Fruit fly (Drosophila melanogaster): ENCODE results near the gene gnu.
A peak's percentile ranks its signal among the peaks of the same experiment; 100 is the strongest.

dm6 chr3L:14783363-14783627, 19.9 kb downstream of the gnu start:
- TF ChIP-seq CG7045 (GFP tag; optimal IDR thresholded peaks at IDR 0.05) = no peak
- no peak for TF ChIP-seq Clk (GFP tag; optimal IDR thresholded peaks at IDR 0.05)
- TF ChIP-seq Hr96 (GFP tag; optimal IDR thresholded peaks at IDR 0.05) = no peak
- peak; percentile 79 for TF ChIP-seq cic (GFP tag; optimal IDR thresholded peaks at IDR 0.05)
- no peak for TF ChIP-seq bab1 (GFP tag; optimal IDR thresholded peaks at IDR 0.05)
- no peak for TF ChIP-seq CG1620 (GFP tag; optimal IDR thresholded peaks at IDR 0.05)
- TF ChIP-seq pad (GFP tag; optimal IDR thresholded peaks at IDR 0.05) = no peak
- TF ChIP-seq CG11617 (GFP tag; optimal IDR thresholded peaks at IDR 0.05) = no peak
- TF ChIP-seq cnc (optimal IDR thresholded peaks at IDR 0.05) = no peak

All from whole organism, adult.